Worm (Caenorhabditis elegans) whole organism, L4 larva: ENCODE measurements around the gene F58D2.3.

Experiments
- F10B5.3 ChIP-seq: sonication (generic microtip); optimal IDR thresholded peaks from 2 replicates; lab custom pipeline; 2016; ENCODE audit warnings: mild to moderate bottlenecking, missing genetic modification characterization, missing compliant biosample characterization
- R02D3.7 ChIP-seq: fragments of 150-350 bp; sonication (generic microtip); optimal IDR thresholded peaks from 3 replicates; lab custom pipeline; 2014; ENCODE audit warnings: missing biosample characterization, missing genetic modification characterization
- T20F7.1 ChIP-seq: fragments of 200-800 bp; sonication (Bioruptor generic); optimal IDR thresholded peaks from 2 replicates; lab custom pipeline; 2018; ENCODE audit warnings: mild to moderate bottlenecking, missing genetic modification characterization, missing compliant biosample characterization
- Y105C5A.15 ChIP-seq: fragments of 200-800 bp; sonication (Bioruptor generic); IDR thresholded peaks from 2 replicates; pipeline ENCODE4 v1.3.6; 2022; ENCODE audit warnings: missing genetic modification characterization, missing compliant biosample characterization
- ZK337.2 ChIP-seq: fragments of 200-800 bp; sonication (Bioruptor generic); IDR thresholded peaks from 2 replicates; pipeline ENCODE4 v1.3.6; 2022; ENCODE audit warnings: missing genetic modification reagents, missing genetic modification characterization, missing compliant biosample characterization
- aha-1 ChIP-seq: fragments of 150-350 bp; peaks from one replicate; lab custom pipeline; 2014; ENCODE audit warnings: missing biosample characterization, missing genetic modification characterization
- ama-1 ChIP-seq: fragments of 150-350 bp; optimal IDR thresholded peaks from 2 replicates; lab custom pipeline; 2014; ENCODE audit warnings: inconsistent platforms, mixed read lengths
- arid-1 ChIP-seq: fragments of 200-800 bp; sonication (Bioruptor generic); conservative IDR thresholded peaks from 2 replicates; pipeline ENCODE4 v1.3.6; 2022; ENCODE audit warnings: missing genetic modification reagents, missing genetic modification characterization, missing compliant biosample characterization
- ceh-28 ChIP-seq: fragments of 150-350 bp; optimal IDR thresholded peaks from 2 replicates; lab custom pipeline; 2014; ENCODE audit warnings: missing biosample characterization, missing genetic modification reagents, missing genetic modification characterization
- daf-19 ChIP-seq: fragments of 200-800 bp; sonication (Bioruptor generic); conservative IDR thresholded peaks from 2 replicates; pipeline ENCODE4 v1.3.6; 2022; ENCODE audit warnings: missing genetic modification characterization, missing compliant biosample characterization
- dpl-1 ChIP-seq: fragments of 150-350 bp; optimal IDR thresholded peaks from 2 replicates; lab custom pipeline; 2014; ENCODE audit warnings: missing biosample characterization, missing genetic modification reagents, missing genetic modification characterization
- fkh-10 ChIP-seq: fragments of 150-350 bp; optimal IDR thresholded peaks from 2 replicates; lab custom pipeline; 2014; ENCODE audit warnings: missing biosample characterization, missing genetic modification reagents, missing genetic modification characterization
- hlh-30 ChIP-seq: sonication (generic microtip); optimal IDR thresholded peaks from 2 replicates; lab custom pipeline; 2017; ENCODE audit warnings: antibody characterized with exemption, mild to moderate bottlenecking, missing genetic modification characterization, missing compliant biosample characterization; ENCODE audit not compliant: insufficient read depth
- hmg-1.1 ChIP-seq: fragments of 200-800 bp; sonication (Bioruptor generic); IDR thresholded peaks from 2 replicates; pipeline ENCODE4 v1.3.6; 2022; ENCODE audit warnings: missing genetic modification reagents, missing genetic modification characterization, missing compliant biosample characterization
- lin-1 ChIP-seq: fragments of 200-800 bp; sonication (Bioruptor generic); IDR thresholded peaks from 2 replicates; pipeline ENCODE4 v1.3.6; 2022; ENCODE audit warnings: missing genetic modification reagents, missing genetic modification characterization, missing compliant biosample characterization
- lin-38 ChIP-seq: fragments of 200-800 bp; sonication (Bioruptor generic); IDR thresholded peaks from 2 replicates; pipeline ENCODE4 v1.3.6; 2022; ENCODE audit warnings: missing genetic modification reagents, missing genetic modification characterization, missing compliant biosample characterization
- lsy-2 ChIP-seq, 2 experiments: fragments of 150-350 bp in 1 of 2; sonication (generic microtip) in 1 of 2; optimal IDR thresholded peaks; 2 replicates each; lab custom pipeline; 2014 to 2017; ENCODE audit warnings: missing biosample characterization in 2 of 2, missing genetic modification characterization in 2 of 2
- mdl-1 ChIP-seq, 2 experiments: fragments of 150-350 bp in 1 of 2; sonication (generic microtip) in 1 of 2; optimal IDR thresholded peaks; 2 replicates each; lab custom pipeline; 2014 to 2017; ENCODE audit warnings: missing biosample characterization in 2 of 2, missing genetic modification characterization in 2 of 2
- mdt-29 ChIP-seq: fragments of 200-800 bp; sonication (Bioruptor generic); IDR thresholded peaks from 2 replicates; pipeline ENCODE4 v1.3.6; 2022; ENCODE audit warnings: missing genetic modification reagents, missing genetic modification characterization, missing compliant biosample characterization
- mes-2 ChIP-seq: sonication (generic microtip); optimal IDR thresholded peaks from 2 replicates; lab custom pipeline; 2016; ENCODE audit warnings: missing genotype, mild to moderate bottlenecking, missing genetic modification characterization, missing compliant biosample characterization; ENCODE audit not compliant: poor library complexity, severe bottlenecking
- mxl-3 ChIP-seq: fragments of 200-800 bp; sonication (Bioruptor generic); optimal IDR thresholded peaks from 2 replicates; lab custom pipeline; 2018; ENCODE audit warnings: mild to moderate bottlenecking, missing genetic modification characterization, missing compliant biosample characterization
- nhr-10 ChIP-seq: fragments of 150-350 bp; optimal IDR thresholded peaks from 2 replicates; lab custom pipeline; 2014; ENCODE audit warnings: missing biosample characterization, missing genetic modification characterization
- nhr-111 ChIP-seq: fragments of 200-800 bp; sonication (Bioruptor generic); optimal IDR thresholded peaks from 2 replicates; lab custom pipeline; 2018; ENCODE audit warnings: mild to moderate bottlenecking, missing genetic modification characterization, missing compliant biosample characterization
- nhr-28 ChIP-seq: fragments of 150-350 bp; optimal IDR thresholded peaks from 2 replicates; lab custom pipeline; 2014; ENCODE audit warnings: missing biosample characterization, missing genetic modification characterization
- nhr-42 ChIP-seq: fragments of 200-800 bp; sonication (Bioruptor generic); IDR thresholded peaks from 2 replicates; pipeline ENCODE4 v1.3.6; 2022; ENCODE audit warnings: missing genetic modification characterization, missing compliant biosample characterization
- nhr-6 ChIP-seq: fragments of 150-350 bp; optimal IDR thresholded peaks from 2 replicates; lab custom pipeline; 2014; ENCODE audit warnings: missing biosample characterization, missing genetic modification characterization
- pqm-1 ChIP-seq: sonication (generic microtip); optimal IDR thresholded peaks from 2 replicates; lab custom pipeline; 2017; ENCODE audit warnings: missing biosample characterization, missing genetic modification characterization
- set-16 ChIP-seq: fragments of 200-800 bp; sonication (Bioruptor generic); IDR thresholded peaks from 2 replicates; pipeline ENCODE4 v1.3.6; 2022; ENCODE audit warnings: missing genetic modification reagents, missing genetic modification characterization, missing compliant biosample characterization
- snpc-1.2 ChIP-seq: fragments of 200-800 bp; sonication (Bioruptor generic); IDR thresholded peaks from 2 replicates; pipeline ENCODE4 v1.3.6; 2022; ENCODE audit warnings: missing genetic modification reagents, missing genetic modification characterization, missing compliant biosample characterization
- snpc-4 ChIP-seq: fragments of 150-350 bp; optimal IDR thresholded peaks from 2 replicates; lab custom pipeline; 2014; ENCODE audit warnings: missing biosample characterization, missing genetic modification characterization
- spr-3 ChIP-seq: fragments of 200-800 bp; sonication (Bioruptor generic); optimal IDR thresholded peaks from 2 replicates; lab custom pipeline; 2018; ENCODE audit warnings: mild to moderate bottlenecking, missing genetic modification characterization, missing compliant biosample characterization
- tra-1 ChIP-seq: fragments of 200-800 bp; sonication (Bioruptor generic); IDR thresholded peaks from 2 replicates; pipeline ENCODE4 v1.3.6; 2022; ENCODE audit warnings: missing genetic modification reagents, missing genetic modification characterization, missing compliant biosample characterization
- unc-39 ChIP-seq: sonication (generic microtip); optimal IDR thresholded peaks from 2 replicates; lab custom pipeline; 2017; ENCODE audit warnings: missing biosample characterization, missing genetic modification characterization
- zag-1 ChIP-seq: fragments of 150-350 bp; optimal IDR thresholded peaks from 2 replicates; lab custom pipeline; 2014; ENCODE audit warnings: missing biosample characterization, missing genetic modification characterization
- zfp-3 ChIP-seq: fragments of 200-800 bp; sonication (Bioruptor generic); conservative IDR thresholded peaks from 2 replicates; pipeline ENCODE4 v1.3.6; 2022; ENCODE audit warnings: missing genetic modification reagents, missing genetic modification characterization, missing compliant biosample characterization
- zip-11 ChIP-seq: fragments of 200-800 bp; sonication (Bioruptor generic); IDR thresholded peaks from 2 replicates; pipeline ENCODE4 v1.3.6; 2022; ENCODE audit warnings: missing genetic modification characterization, missing compliant biosample characterization
- zip-2 ChIP-seq: fragments of 150-350 bp; optimal IDR thresholded peaks from 2 replicates; lab custom pipeline; 2014; ENCODE audit warnings: missing biosample characterization, missing genetic modification characterization

F58D2.3 gene

DNA sequence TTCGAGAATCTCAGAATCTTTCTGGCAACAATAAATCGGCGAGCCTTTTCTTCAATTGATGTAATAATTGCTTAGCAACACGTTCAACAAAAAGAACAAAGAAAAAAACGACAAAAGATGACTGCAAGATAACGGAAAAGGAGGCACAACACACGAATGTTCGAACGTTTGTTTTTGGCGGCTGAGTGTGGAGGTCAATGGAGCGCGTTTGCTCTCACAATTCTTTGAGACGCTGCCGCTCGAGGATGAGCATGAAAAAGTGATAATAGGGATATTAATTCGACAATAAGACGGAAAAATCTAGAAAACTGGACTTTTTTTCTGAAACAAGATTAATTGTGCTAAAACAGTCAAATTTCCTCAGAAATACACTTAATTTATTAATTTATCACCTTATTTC is 25.3 kb upstream of the F58D2.3 start:
- TF ChIP-seq nhr-28 (tag; lab: Kevin White, UChicago) (peak; percentile 7), lin-38 (GFP tag; lab: Robert Waterston, UW) (peak; percentile 78), dpl-1 (GFP tag; lab: Kevin White, UChicago) (peak; percentile 58), hlh-30 (tag; lab: Kevin White, UChicago) (peak; percentile 21), nhr-6 (peak; percentile 28), lsy-2 (tag; optimal IDR thresholded peaks at IDR 0.05; lab: Kevin White, UChicago) (peak in 1 of 2 experiments; percentile 20), arid-1 (no peak), nhr-10 (no peak), mes-2 (tag; lab: Kevin White, UChicago) (peak; percentile 57)

DNA sequence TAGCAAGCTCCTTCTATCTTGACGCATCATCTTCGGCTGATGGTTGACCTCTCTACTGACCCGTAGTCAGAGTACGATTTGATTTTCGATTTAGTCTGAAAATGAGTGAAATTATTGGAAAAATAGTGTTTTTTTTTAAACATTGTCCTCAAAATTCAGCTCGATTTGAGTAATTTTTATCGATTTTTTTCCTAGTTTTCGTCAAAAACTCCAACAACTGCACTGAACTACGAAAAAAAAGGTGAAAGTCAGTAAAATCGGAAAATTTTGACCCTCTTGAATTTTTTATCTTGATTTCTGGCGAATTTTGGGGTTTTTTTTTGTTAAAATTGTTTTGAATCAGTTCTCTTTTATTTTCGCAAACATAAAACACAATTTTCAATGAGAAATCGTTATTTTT is 23.4 kb upstream of the F58D2.3 start, which contains the start of gene ced-3:
Gene ced-3, minus strand, starts transcription at position 101 of the 400 bp plus-strand sequence.
- TF ChIP-seq hmg-1.1 (GFP tag; lab: Robert Waterston, UW), result no peak
- no peak for TF ChIP-seq unc-39 (tag; lab: Kevin White, UChicago)
- TF ChIP-seq set-16 (GFP tag; lab: Robert Waterston, UW), result no peak
- TF ChIP-seq mdt-29, result no peak
- no peak for TF ChIP-seq daf-19 (GFP tag; lab: Robert Waterston, UW)
- no peak for TF ChIP-seq zip-2
- TF ChIP-seq pqm-1, result no peak
- no peak for TF ChIP-seq mes-2 (tag; lab: Kevin White, UChicago)
- no peak for TF ChIP-seq zfp-3 (GFP tag; lab: Robert Waterston, UW)
- no peak for TF ChIP-seq lin-1 (GFP tag; lab: Robert Waterston, UW)
- no peak for TF ChIP-seq nhr-42 (GFP tag; lab: Robert Waterston, UW)
- no peak for TF ChIP-seq nhr-111 (GFP tag; lab: Kevin White, UChicago)
- no peak for TF ChIP-seq mdl-1 (tag; optimal IDR thresholded peaks at IDR 0.05; lab: Kevin White, UChicago)
- TF ChIP-seq mxl-3 (GFP tag; lab: Kevin White, UChicago), result no peak
- no peak for TF ChIP-seq ZK337.2 (GFP tag; lab: Robert Waterston, UW)
- TF ChIP-seq R02D3.7 (tag; lab: Kevin White, UChicago), result no peak
- no peak for TF ChIP-seq nhr-28 (tag; lab: Kevin White, UChicago)
- TF ChIP-seq tra-1 (GFP tag; lab: Robert Waterston, UW), result no peak
- no peak for TF ChIP-seq fkh-10 (GFP tag; lab: Kevin White, UChicago)
- no peak for TF ChIP-seq snpc-4

DNA sequence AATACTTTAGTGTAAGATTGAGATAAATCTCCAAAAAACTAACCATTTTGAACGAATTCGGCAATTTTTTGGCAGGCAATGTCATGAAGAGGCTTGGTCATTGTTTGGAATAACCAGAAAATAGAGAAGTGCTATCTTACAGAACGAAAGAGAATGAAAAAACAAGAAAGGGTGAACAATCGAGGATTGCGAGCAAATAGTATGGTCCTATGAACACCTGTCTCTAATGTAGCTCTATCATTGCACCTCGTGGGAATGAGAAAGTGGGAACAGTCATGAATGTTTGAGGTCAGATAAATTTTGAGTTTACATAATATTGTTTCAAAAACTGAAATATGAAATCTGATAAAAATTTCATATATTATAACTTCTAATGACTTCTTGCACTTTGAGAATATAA is 16.7 kb upstream of the F58D2.3 start, which contains the start of gene C48D1.1:
Gene C48D1.1, minus strand, starts transcription at position 101 of the 400 bp plus-strand sequence.
- TF ChIP-seq aha-1 (tag; lab: Kevin White, UChicago), result peak; percentile 49
- no peak for TF ChIP-seq zip-11 (GFP tag; lab: Robert Waterston, UW)

DNA sequence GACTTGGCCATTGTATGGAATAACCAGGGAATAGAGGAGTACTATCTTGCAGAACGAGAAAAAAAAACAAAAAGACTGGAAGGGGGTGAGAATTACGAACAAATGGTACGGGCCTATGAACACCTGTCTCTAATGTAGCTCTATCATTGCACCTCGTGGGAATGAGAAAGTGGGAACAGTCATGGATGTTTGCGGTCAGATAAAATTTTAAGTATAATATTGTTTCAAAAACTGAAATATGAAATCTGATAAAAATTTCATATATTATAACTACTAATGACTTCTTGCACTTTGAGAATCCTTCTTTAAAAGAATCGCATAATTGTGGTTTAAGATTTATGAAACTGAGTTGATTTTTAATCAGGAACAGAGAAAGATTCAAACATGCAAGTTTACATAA is 12.6 kb upstream of the F58D2.3 start, which contains the start of gene F58D2.5:
Gene F58D2.5, minus strand, starts transcription at position 101 of the 400 bp plus-strand sequence.
- TF ChIP-seq Y105C5A.15 (no peak), mes-2 (tag; lab: Kevin White, UChicago) (no peak), ceh-28 (tag; lab: Kevin White, UChicago) (no peak), spr-3 (GFP tag; lab: Kevin White, UChicago) (no peak), F10B5.3 (tag; lab: Kevin White, UChicago) (no peak), mdl-1 (tag; optimal IDR thresholded peaks at IDR 0.05; lab: Kevin White, UChicago) (no peak), ama-1 (lab: Kevin White, UChicago) (no peak), T20F7.1 (GFP tag; lab: Kevin White, UChicago) (no peak), snpc-1.2 (GFP tag; lab: Robert Waterston, UW) (no peak), zag-1 (tag; lab: Kevin White, UChicago) (no peak)
- TF ChIP-seq, all 104 proteins: peak for 0
